Worm (Caenorhabditis elegans) whole organism, young adult: Measurements from ENCODE around the gene abf-6.

Source experiments
- B0261.1 ChIP-seq: sonication (generic microtip); optimal IDR thresholded peaks from 2 replicates; lab custom pipeline; 2016; ENCODE audit warnings: mild to moderate bottlenecking, missing genetic modification characterization, moderate library complexity, missing compliant biosample characterization
- C06A6.2 ChIP-seq: fragments of 200-800 bp; sonication (Bioruptor generic); conservative IDR thresholded peaks from 2 replicates; pipeline ENCODE4 v1.3.6; 2022; ENCODE audit warnings: missing genetic modification characterization, missing compliant biosample characterization
- F10E7.11 ChIP-seq: sonication (generic microtip); optimal IDR thresholded peaks from 2 replicates; lab custom pipeline; 2017; ENCODE audit warnings: mild to moderate bottlenecking, missing genetic modification characterization, moderate library complexity, missing compliant biosample characterization
- F33H1.4 ChIP-seq: fragments of 200-800 bp; sonication (Bioruptor generic); IDR thresholded peaks from 2 replicates; pipeline ENCODE4 v1.3.6; 2022; ENCODE audit warnings: missing genetic modification reagents, missing genetic modification characterization, missing compliant biosample characterization
- F37B4.10 ChIP-seq: fragments of 200-800 bp; sonication (Bioruptor generic); IDR thresholded peaks from 2 replicates; pipeline ENCODE4 v1.3.6; 2022; ENCODE audit warnings: missing genetic modification characterization, missing compliant biosample characterization
- F39B2.1 ChIP-seq: fragments of 200-800 bp; sonication (Bioruptor generic); IDR thresholded peaks from 2 replicates; pipeline ENCODE4 v1.3.6; 2022; ENCODE audit warnings: missing genetic modification reagents, missing genetic modification characterization, missing compliant biosample characterization
- Y53G8AR.9 ChIP-seq: fragments of 200-800 bp; sonication (Bioruptor generic); conservative IDR thresholded peaks from 2 replicates; pipeline ENCODE4 v1.3.6; 2022; ENCODE audit warnings: missing genetic modification reagents, missing genetic modification characterization, missing compliant biosample characterization
- Y95B8A.8 ChIP-seq: fragments of 200-800 bp; sonication (Bioruptor generic); IDR thresholded peaks from 2 replicates; pipeline ENCODE4 v1.3.6; 2022; ENCODE audit warnings: missing genetic modification reagents, missing genetic modification characterization, missing compliant biosample characterization
- ama-1 ChIP-seq, 3 experiments: fragments of 150-350 bp in 1 of 3; sonication (generic microtip) in 2 of 3; optimal IDR thresholded peaks; 2 replicates each; lab custom pipeline; 2014 to 2018; ENCODE audit warnings: missing biosample characterization in 2 of 3, missing genetic modification characterization in 2 of 3, missing genetic modification reagents in 2 of 3
- athp-1 ChIP-seq: sonication (generic microtip); optimal IDR thresholded peaks from 2 replicates; lab custom pipeline; 2017; ENCODE audit warnings: mild to moderate bottlenecking, missing genetic modification characterization, missing compliant biosample characterization
- attf-6 ChIP-seq: fragments of 200-800 bp; sonication (Bioruptor generic); IDR thresholded peaks from 2 replicates; pipeline ENCODE4 v1.3.6; 2022; ENCODE audit warnings: missing genetic modification reagents, missing genetic modification characterization, missing compliant biosample characterization
- bed-1 ChIP-seq: fragments of 200-800 bp; sonication (Bioruptor generic); IDR thresholded peaks from 2 replicates; pipeline ENCODE4 v1.3.6; 2022; ENCODE audit warnings: missing genetic modification reagents, missing genetic modification characterization, missing compliant biosample characterization
- dox-1 ChIP-seq: fragments of 200-800 bp; sonication (Bioruptor generic); IDR thresholded peaks from 2 replicates; pipeline ENCODE4 v1.3.6; 2022; ENCODE audit warnings: missing genetic modification reagents, missing genetic modification characterization, missing compliant biosample characterization
- egrh-3 ChIP-seq: fragments of 200-800 bp; sonication (Bioruptor generic); IDR thresholded peaks from 2 replicates; pipeline ENCODE4 v1.3.6; 2022; ENCODE audit warnings: missing genetic modification reagents, missing genetic modification characterization, missing compliant biosample characterization
- ets-4 ChIP-seq: fragments of 200-800 bp; sonication (Bioruptor generic); optimal IDR thresholded peaks from 2 replicates; lab custom pipeline; 2018; ENCODE audit warnings: mild to moderate bottlenecking, missing genetic modification characterization, missing compliant biosample characterization
- gei-17 ChIP-seq: fragments of 200-800 bp; sonication (Bioruptor generic); optimal IDR thresholded peaks from 2 replicates; lab custom pipeline; 2018; ENCODE audit warnings: mild to moderate bottlenecking, missing genetic modification characterization, missing compliant biosample characterization
- him-1 ChIP-seq: sonication (generic microtip); optimal IDR thresholded peaks from 2 replicates; lab custom pipeline; 2016; ENCODE audit warnings: missing genotype, missing genetic modification reagents, missing genetic modification characterization, missing compliant biosample characterization
- hlh-26 ChIP-seq: fragments of 200-800 bp; sonication (Bioruptor generic); conservative IDR thresholded peaks from 2 replicates; pipeline ENCODE4 v1.3.6; 2022; ENCODE audit warnings: missing genetic modification reagents, missing genetic modification characterization, missing compliant biosample characterization
- hmg-1.2 ChIP-seq: fragments of 200-800 bp; sonication (Bioruptor generic); IDR thresholded peaks from 2 replicates; pipeline ENCODE4 v1.3.6; 2022; ENCODE audit warnings: missing genetic modification reagents, missing genetic modification characterization, missing compliant biosample characterization
- hmg-20 ChIP-seq: fragments of 200-800 bp; sonication (Bioruptor generic); IDR thresholded peaks from 2 replicates; pipeline ENCODE4 v1.3.6; 2022; ENCODE audit warnings: missing genetic modification reagents, missing genetic modification characterization, missing compliant biosample characterization
- hsf-1 ChIP-seq: fragments of 200-800 bp; sonication (Bioruptor generic); IDR thresholded peaks from 2 replicates; pipeline ENCODE4 v1.3.6; 2022; ENCODE audit warnings: missing genetic modification reagents, missing genetic modification characterization, missing compliant biosample characterization
- lag-1 ChIP-seq: fragments of 200-800 bp; sonication (Bioruptor generic); IDR thresholded peaks from 2 replicates; pipeline ENCODE4 v1.3.6; 2022; ENCODE audit warnings: missing genetic modification reagents, missing genetic modification characterization, missing compliant biosample characterization
- let-526 ChIP-seq: fragments of 200-800 bp; sonication (Bioruptor generic); IDR thresholded peaks from 2 replicates; pipeline ENCODE4 v1.3.6; 2022; ENCODE audit warnings: missing genetic modification reagents, missing genetic modification characterization, missing compliant biosample characterization
- nfya-1 ChIP-seq: sonication (generic microtip); optimal IDR thresholded peaks from 2 replicates; lab custom pipeline; 2017; ENCODE audit warnings: antibody characterized with exemption, missing compliant biosample characterization, missing genetic modification characterization, borderline replicate concordance; ENCODE audit not compliant: insufficient read depth
- nhr-179 ChIP-seq: sonication (generic microtip); optimal IDR thresholded peaks from 2 replicates; lab custom pipeline; 2016; ENCODE audit warnings: mild to moderate bottlenecking, missing genetic modification characterization, missing compliant biosample characterization
- nhr-90 ChIP-seq: sonication (generic microtip); optimal IDR thresholded peaks from 2 replicates; lab custom pipeline; 2016; ENCODE audit warnings: missing genotype, mild to moderate bottlenecking, missing genetic modification characterization, missing compliant biosample characterization
- rcor-1 ChIP-seq: fragments of 200-800 bp; sonication (Bioruptor generic); IDR thresholded peaks from 2 replicates; pipeline ENCODE4 v1.3.6; 2022; ENCODE audit warnings: missing genetic modification reagents, missing genetic modification characterization, missing compliant biosample characterization
- sea-2 ChIP-seq: fragments of 200-800 bp; sonication (Bioruptor generic); IDR thresholded peaks from 2 replicates; pipeline ENCODE4 v1.3.6; 2022; ENCODE audit warnings: missing genetic modification characterization, missing compliant biosample characterization
- snpc-1.3 ChIP-seq: sonication (generic microtip); optimal IDR thresholded peaks from 2 replicates; lab custom pipeline; 2017; ENCODE audit warnings: missing genetic modification characterization, mild to moderate bottlenecking, missing compliant biosample characterization, antibody characterized with exemption, moderate library complexity, missing genotype, missing genetic modification reagents; ENCODE audit not compliant: insufficient read depth
- somi-1 ChIP-seq: fragments of 200-800 bp; sonication (Bioruptor generic); optimal IDR thresholded peaks from 2 replicates; lab custom pipeline; 2018; ENCODE audit warnings: mild to moderate bottlenecking, missing genetic modification characterization, missing compliant biosample characterization
- sptf-2 ChIP-seq: fragments of 200-800 bp; sonication (Bioruptor generic); optimal IDR thresholded peaks from 2 replicates; lab custom pipeline; 2018; ENCODE audit warnings: mild to moderate bottlenecking, missing genetic modification characterization, missing compliant biosample characterization
- tlf-1 ChIP-seq: fragments of 200-800 bp; sonication (Bioruptor generic); optimal IDR thresholded peaks from 2 replicates; lab custom pipeline; 2018; ENCODE audit warnings: mild to moderate bottlenecking, missing genetic modification characterization, missing compliant biosample characterization
- zim-3 ChIP-seq: sonication (generic microtip); optimal IDR thresholded peaks from 2 replicates; lab custom pipeline; 2017; ENCODE audit warnings: mild to moderate bottlenecking, missing genetic modification characterization, moderate library complexity, missing compliant biosample characterization
- ztf-22 ChIP-seq: fragments of 200-800 bp; sonication (Bioruptor generic); optimal IDR thresholded peaks from 2 replicates; lab custom pipeline; 2018; ENCODE audit warnings: mild to moderate bottlenecking, missing genetic modification characterization, moderate library complexity, missing compliant biosample characterization
- ztf-26 ChIP-seq: sonication (generic microtip); optimal IDR thresholded peaks from 2 replicates; lab custom pipeline; 2017; ENCODE audit warnings: missing genetic modification characterization, missing compliant biosample characterization
- ztf-6 ChIP-seq: fragments of 200-800 bp; sonication (Bioruptor generic); IDR thresholded peaks from 2 replicates; pipeline ENCODE4 v1.3.6; 2022; ENCODE audit warnings: missing genetic modification reagents, missing genetic modification characterization, missing compliant biosample characterization

The abf-6 gene

DNA sequence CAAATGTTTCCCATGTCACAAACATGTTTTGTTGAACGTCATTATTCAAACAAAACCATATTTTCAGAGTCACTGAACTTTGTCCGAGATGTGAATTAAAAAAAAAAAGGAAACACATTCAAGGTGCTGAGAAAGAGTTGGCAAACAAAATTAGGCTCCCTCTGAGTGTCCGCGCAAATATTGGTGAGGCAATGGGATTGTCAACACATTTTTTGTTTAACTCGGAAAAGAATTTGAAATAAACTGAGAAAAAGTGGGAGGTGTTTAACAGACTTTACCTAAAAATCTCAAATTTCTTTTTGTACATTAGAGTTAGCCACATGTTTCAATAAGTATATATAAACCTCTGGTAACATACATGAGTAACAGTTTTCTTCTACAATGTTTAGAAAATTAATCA is at the start of gene abf-6:
abf-6 (plus strand) TSS at position 323 of the 400 bp plus-strand sequence.
- TF ChIP-seq egrh-3 (GFP tag; lab: Robert Waterston, UW): no peak
- TF ChIP-seq athp-1: no peak
- no peak for TF ChIP-seq Y95B8A.8
- no peak for TF ChIP-seq him-1
- no peak for TF ChIP-seq hsf-1 (GFP tag; lab: Robert Waterston, UW)
- no peak for TF ChIP-seq attf-6
- no peak for TF ChIP-seq tlf-1 (GFP tag; lab: Kevin White, UChicago)
- TF ChIP-seq sptf-2 (GFP tag; lab: Kevin White, UChicago): no peak
- no peak for TF ChIP-seq nhr-90 (tag; lab: Kevin White, UChicago)
- TF ChIP-seq rcor-1 (GFP tag; lab: Robert Waterston, UW): no peak
- no peak for TF ChIP-seq snpc-1.3 (tag; lab: Kevin White, UChicago)
- TF ChIP-seq F39B2.1 (GFP tag; lab: Robert Waterston, UW): no peak
- no peak for TF ChIP-seq dox-1 (GFP tag; lab: Robert Waterston, UW)
- no peak for TF ChIP-seq hmg-20 (GFP tag; lab: Robert Waterston, UW)
- TF ChIP-seq ztf-26 (tag; lab: Kevin White, UChicago): no peak
- no peak for TF ChIP-seq Y53G8AR.9 (GFP tag; lab: Robert Waterston, UW)
- TF ChIP-seq nfya-1 (tag; lab: Kevin White, UChicago): no peak
- TF ChIP-seq somi-1: no peak

DNA sequence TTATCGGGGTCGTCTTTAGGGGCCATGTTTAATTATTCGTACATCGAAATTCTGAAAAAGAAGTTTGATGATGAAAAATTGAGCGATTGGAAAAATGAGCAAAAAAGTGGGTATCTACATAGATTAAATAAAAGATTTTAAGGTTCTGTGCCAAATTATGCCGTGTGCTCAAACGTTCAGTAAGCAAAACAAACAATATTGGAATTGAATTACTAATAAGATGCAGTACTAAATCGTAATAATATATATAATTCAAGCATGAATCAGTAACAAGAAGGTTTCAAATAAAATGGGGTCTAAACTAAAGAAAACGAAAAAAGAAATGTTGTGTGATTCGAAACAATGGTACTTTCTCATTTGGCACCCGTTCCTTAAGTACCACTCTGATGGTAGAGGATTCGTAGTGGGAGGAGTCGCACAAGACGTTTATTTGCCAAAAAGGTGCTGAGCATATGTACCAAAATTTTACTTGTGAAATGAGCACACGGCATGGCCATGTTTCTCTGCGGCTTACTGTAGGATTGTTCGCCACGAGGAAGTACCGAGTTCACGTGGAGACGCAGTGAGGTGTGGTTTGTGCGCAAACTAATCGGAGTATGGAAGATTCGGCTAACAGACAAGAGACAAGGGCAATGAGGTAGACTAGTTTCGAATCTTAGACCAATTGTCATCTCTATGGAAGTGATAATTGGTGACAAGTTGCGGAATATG is 44.2 kb upstream of the abf-6 start, which contains the start of gene pgp-14:
pgp-14 (minus strand) TSS at position 51 of the 711 bp plus-strand sequence.
- TF ChIP-seq let-526 (GFP tag; lab: Robert Waterston, UW): no peak
- no peak for TF ChIP-seq ets-4 (GFP tag; lab: Kevin White, UChicago)
- TF ChIP-seq hmg-1.2 (GFP tag; lab: Robert Waterston, UW): no peak
- no peak for TF ChIP-seq B0261.1
- no peak for TF ChIP-seq ztf-22
- no peak for TF ChIP-seq hlh-26 (GFP tag; lab: Robert Waterston, UW)
- TF ChIP-seq Y53G8AR.9 (GFP tag; lab: Robert Waterston, UW): no peak
- no peak for TF ChIP-seq lag-1
- TF ChIP-seq nhr-179 (tag; lab: Kevin White, UChicago): no peak
- TF ChIP-seq nfya-1 (tag; lab: Kevin White, UChicago): no peak
- no peak for TF ChIP-seq F37B4.10 (GFP tag; lab: Robert Waterston, UW)
- no peak for TF ChIP-seq gei-17 (GFP tag; lab: Kevin White, UChicago)
- TF ChIP-seq C06A6.2: no peak
- TF ChIP-seq snpc-1.3 (tag; lab: Kevin White, UChicago): no peak
- TF ChIP-seq bed-1: no peak
- TF ChIP-seq F33H1.4: no peak

DNA sequence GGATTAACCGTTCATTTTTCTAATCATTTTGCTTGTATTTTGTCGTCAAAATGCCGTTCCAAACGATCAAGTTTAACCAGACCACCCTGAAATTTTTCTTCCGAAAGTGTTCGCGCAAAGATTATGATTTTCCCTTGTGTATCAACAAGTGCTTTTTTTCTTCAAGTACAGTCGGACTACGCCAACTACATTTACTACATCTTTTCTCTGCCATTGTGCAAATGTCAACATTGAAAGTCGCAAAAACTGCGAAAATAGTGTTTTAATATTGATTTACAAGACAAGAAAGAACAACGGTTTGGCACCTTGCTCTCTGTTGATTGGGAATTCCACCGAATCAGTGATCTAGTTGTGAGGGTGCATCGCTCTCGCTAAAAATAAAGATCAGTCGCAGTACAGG is 43.1 kb upstream of the abf-6 start:
- TF ChIP-seq nhr-90 (tag; lab: Kevin White, UChicago) (no peak), ama-1 (optimal IDR thresholded peaks at IDR 0.05; lab: Kevin White, UChicago) (no peak), ama-1 (GFP tag; optimal IDR thresholded peaks at IDR 0.05; lab: Kevin White, UChicago) (no peak), ets-4 (GFP tag; lab: Kevin White, UChicago) (no peak), F10E7.11 (tag; lab: Kevin White, UChicago) (no peak), ztf-6 (GFP tag; lab: Robert Waterston, UW) (no peak), sea-2 (GFP tag; lab: Robert Waterston, UW) (no peak), tlf-1 (GFP tag; lab: Kevin White, UChicago) (no peak), bed-1 (no peak), zim-3 (tag; lab: Kevin White, UChicago) (no peak)
